Worm (Caenorhabditis elegans): ENCODE data around the gene scl-3.

DNA sequence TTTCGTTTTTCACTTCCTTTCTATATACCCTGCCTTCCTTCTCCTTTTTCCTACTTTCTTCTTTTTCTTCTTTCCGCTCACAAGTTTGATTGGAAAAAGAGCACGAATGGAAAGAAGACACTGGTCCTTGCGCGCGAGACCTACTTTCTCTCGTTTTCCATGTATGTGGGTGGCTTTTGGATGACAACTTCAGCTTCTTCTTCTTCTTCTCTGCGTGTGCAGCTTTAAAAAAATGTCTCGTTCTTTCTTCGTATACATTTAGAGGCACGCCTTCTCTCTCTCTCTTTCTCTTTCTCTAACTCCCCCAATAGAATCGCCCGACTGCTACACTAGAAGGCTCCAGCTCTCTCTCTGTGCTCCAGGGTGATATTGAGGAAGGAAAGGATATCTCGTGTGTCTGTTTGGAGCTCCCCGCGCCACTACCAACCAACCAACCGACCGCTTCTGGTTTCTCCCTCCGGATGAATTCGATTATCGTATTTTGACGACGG, 33.5 kb upstream of the scl-3 start:
- TF ChIP-seq tbx-37 (GFP tag; conservative IDR thresholded peaks at IDR 0.05) (no peak), flt-1 (GFP tag; IDR thresholded peaks at IDR 0.05) (no peak), scrt-1 (GFP tag; IDR thresholded peaks at IDR 0.05) (no peak)

Data from whole organism, early embryonic.